Worm (Caenorhabditis elegans): ENCODE measurements around the gene ugt-12.

DNA sequence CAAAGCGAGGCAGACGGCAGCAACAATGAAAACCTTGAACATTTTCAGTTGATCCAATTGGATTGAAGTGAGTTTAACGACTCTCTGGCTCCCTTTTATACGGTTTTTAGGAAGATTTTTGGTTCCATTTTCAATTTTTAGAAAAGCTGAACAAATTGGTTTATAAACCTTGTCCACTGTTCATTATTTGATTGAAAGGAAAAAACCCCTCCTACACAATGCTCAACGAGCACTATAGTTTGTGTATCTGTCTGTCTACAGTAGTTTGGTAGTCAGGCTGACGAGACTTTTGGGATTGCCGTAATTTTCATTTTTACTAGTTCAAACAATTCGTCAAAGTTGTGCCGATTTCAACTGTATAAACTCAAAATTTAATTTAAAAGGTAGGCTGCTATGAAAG is 10.2 kb downstream of the ugt-12 start, which contains the start of gene T19H12.15:
- TF ChIP-seq tbx-2 (tag; optimal IDR thresholded peaks at IDR 0.05) (no peak), nhr-77 (tag; optimal IDR thresholded peaks at IDR 0.05) (no peak), lsy-2 (tag; optimal IDR thresholded peaks at IDR 0.05) (no peak), hlh-17 (GFP tag; optimal IDR thresholded peaks at IDR 0.05; ENCODE audit: borderline replicate concordance) (no peak), zag-1 (tag; optimal IDR thresholded peaks at IDR 0.05) (no peak), blmp-1 (tag; optimal IDR thresholded peaks at IDR 0.05) (no peak), pag-3 (tag; optimal IDR thresholded peaks at IDR 0.05; ENCODE audit: borderline replicate concordance, insufficient read depth) (no peak), unc-62 (GFP tag; optimal IDR thresholded peaks at IDR 0.05) (no peak), nhr-28 (tag; optimal IDR thresholded peaks at IDR 0.05) (no peak), lin-15B (tag; optimal IDR thresholded peaks at IDR 0.05) (no peak), vab-15 (tag; optimal IDR thresholded peaks at IDR 0.05) (no peak)

Measured in whole organism, L1 larva.